In genomic region chrV:2638545-2638944, ce11 we compare ENCODE assay signal across 5 worm cellular contexts.
TF ChIP-seq lines count a peak whose summit lies in the region.

W02H5.19 (plus strand) TSS chrV:2638890.

TF ChIP-seq in whole organism, L1 larva, 84 proteins besides CTCF, POLR2A, EP300 and RAD21 (continues in another document):
- TF ChIP-seq lin-39 (tag; optimal IDR thresholded peaks at IDR 0.05; lab: Kevin White, UChicago) (peak; percentile 70), vab-15 (tag; optimal IDR thresholded peaks at IDR 0.05; lab: Kevin White, UChicago) (peak; percentile 82), tlp-1 (tag; optimal IDR thresholded peaks at IDR 0.05; lab: Kevin White, UChicago) (no peak), nhr-76 (tag; optimal IDR thresholded peaks at IDR 0.05; lab: Kevin White, UChicago) (no peak), pag-3 (tag; optimal IDR thresholded peaks at IDR 0.05; lab: Kevin White, UChicago; ENCODE audit: borderline replicate concordance, insufficient read depth) (no peak), mep-1 (tag; optimal IDR thresholded peaks at IDR 0.05; lab: Kevin White, UChicago) (peak; percentile 74), lin-13 (GFP tag; optimal IDR thresholded peaks at IDR 0.05; lab: Kevin White, UChicago) (peak; percentile 67), mef-2 (tag; optimal IDR thresholded peaks at IDR 0.05; lab: Kevin White, UChicago) (no peak), nhr-237 (tag; optimal IDR thresholded peaks at IDR 0.05; lab: Kevin White, UChicago) (no peak), elt-2 (tag; optimal IDR thresholded peaks at IDR 0.05; lab: Kevin White, UChicago) (peak; percentile 84), xbp-1 (tag; optimal IDR thresholded peaks at IDR 0.05; lab: Kevin White, UChicago) (peak; percentile 94), zag-1 (tag; optimal IDR thresholded peaks at IDR 0.05; lab: Kevin White, UChicago) (no peak), pax-3 (tag; optimal IDR thresholded peaks at IDR 0.05; lab: Kevin White, UChicago) (peak; percentile 95), nhr-90 (tag; optimal IDR thresholded peaks at IDR 0.05; lab: Kevin White, UChicago; ENCODE audit: poor library complexity) (peak; percentile 97), ceh-8 (GFP tag; optimal IDR thresholded peaks at IDR 0.05; lab: Kevin White, UChicago) (peak; percentile 90), nhr-11 (tag; optimal IDR thresholded peaks at IDR 0.05; lab: Kevin White, UChicago) (peak; percentile 43), Y116A8C.19 (tag; optimal IDR thresholded peaks at IDR 0.05; lab: Kevin White, UChicago; ENCODE audit: borderline replicate concordance) (peak; percentile 87), C04F5.9 (tag; optimal IDR thresholded peaks at IDR 0.05; lab: Kevin White, UChicago) (peak; percentile 90)

TF ChIP-seq in whole organism, L3 larva, 47 proteins besides CTCF, POLR2A, EP300 and RAD21 (continues in another document):
- TF ChIP-seq mdl-1 (tag; optimal IDR thresholded peaks at IDR 0.05; lab: Kevin White, UChicago) = no peak
- no peak for TF ChIP-seq mml-1 (tag; optimal IDR thresholded peaks at IDR 0.05; lab: Kevin White, UChicago)
- TF ChIP-seq ZK546.5 (tag; optimal IDR thresholded peaks at IDR 0.05; lab: Kevin White, UChicago) = no peak
- TF ChIP-seq lsy-12 (tag; optimal IDR thresholded peaks at IDR 0.05; lab: Kevin White, UChicago) = peak; percentile 72
- TF ChIP-seq ama-1 (optimal IDR thresholded peaks at IDR 0.05; lab: Kevin White, UChicago) = no peak
- TF ChIP-seq fkh-10 (GFP tag; optimal IDR thresholded peaks at IDR 0.05; lab: Kevin White, UChicago) = no peak
- TF ChIP-seq nhr-76 (tag; optimal IDR thresholded peaks at IDR 0.05; lab: Kevin White, UChicago) = no peak
- TF ChIP-seq lin-15B (tag; optimal IDR thresholded peaks at IDR 0.05; lab: Kevin White, UChicago) = peak; percentile 72
- no peak for TF ChIP-seq aly-2 (tag; optimal IDR thresholded peaks at IDR 0.05; lab: Kevin White, UChicago)
- TF ChIP-seq nhr-11 (tag; optimal IDR thresholded peaks at IDR 0.05; lab: Kevin White, UChicago) = no peak
- peak; percentile 57 for TF ChIP-seq lin-39 (tag; optimal IDR thresholded peaks at IDR 0.05; lab: Kevin White, UChicago)
- TF ChIP-seq ceh-9 (tag; optimal IDR thresholded peaks at IDR 0.05; lab: Kevin White, UChicago) = no peak
- TF ChIP-seq nhr-23 (tag; optimal IDR thresholded peaks at IDR 0.05; lab: Kevin White, UChicago) = peak; percentile 74
- no peak for TF ChIP-seq elt-3 (tag; optimal IDR thresholded peaks at IDR 0.05; lab: Kevin White, UChicago)
- TF ChIP-seq jun-1 (tag; optimal IDR thresholded peaks at IDR 0.05; lab: Kevin White, UChicago) = no peak
- no peak for TF ChIP-seq ztf-11 (tag; optimal IDR thresholded peaks at IDR 0.05; lab: Kevin White, UChicago)
- peak; percentile 69 for TF ChIP-seq pha-4 (tag; optimal IDR thresholded peaks at IDR 0.05; lab: Kevin White, UChicago)
- no peak for TF ChIP-seq eor-1 (tag; optimal IDR thresholded peaks at IDR 0.05; lab: Kevin White, UChicago)
- peak; percentile 77 for TF ChIP-seq nfya-1 (tag; optimal IDR thresholded peaks at IDR 0.05; lab: Kevin White, UChicago; ENCODE audit: insufficient read depth)
- no peak for TF ChIP-seq tbx-2 (tag; optimal IDR thresholded peaks at IDR 0.05; lab: Kevin White, UChicago)

TF ChIP-seq in whole organism, early embryonic, 17 proteins besides CTCF, POLR2A, EP300 and RAD21:
- TF ChIP-seq flt-1 (GFP tag; IDR thresholded peaks at IDR 0.05; lab: Robert Waterston, UW) (peak; percentile 30; the same call in 1 of the 2 replicates), tra-4 (tag; optimal IDR thresholded peaks at IDR 0.05; lab: Kevin White, UChicago) (no peak), scrt-1 (GFP tag; IDR thresholded peaks at IDR 0.05; lab: Robert Waterston, UW) (0 out of 2 replicates have a peak, but pooled peaks have one; percentile 40), tbx-11 (GFP tag; IDR thresholded peaks at IDR 0.05; lab: Robert Waterston, UW) (peak; percentile 73), hmg-4 (GFP tag; optimal IDR thresholded peaks at IDR 0.05; lab: Kevin White, UChicago) (peak; percentile 38), tbx-37 (GFP tag; conservative IDR thresholded peaks at IDR 0.05; lab: Robert Waterston, UW) (peak; percentile 85), pes-1 (GFP tag; IDR thresholded peaks at IDR 0.05; lab: Robert Waterston, UW) (peak; percentile 65), F13C5.2 (tag; optimal IDR thresholded peaks at IDR 0.05; lab: Kevin White, UChicago) (no peak), ets-7 (tag; optimal IDR thresholded peaks at IDR 0.05; lab: Kevin White, UChicago) (no peak)
TF ChIP-seq in whole organism, early embryonic: peak in this region for 6.

TF ChIP-seq in whole organism, midembryonic, 9 proteins besides CTCF, POLR2A, EP300 and RAD21:
- TF ChIP-seq cog-1 (tag; optimal IDR thresholded peaks at IDR 0.05; lab: Kevin White, UChicago) = peak; percentile 34
- peak; percentile 68; the same call in 1 of the 2 replicates for TF ChIP-seq flt-1 (GFP tag; IDR thresholded peaks at IDR 0.05; lab: Robert Waterston, UW)
- no peak for TF ChIP-seq klf-2 (GFP tag; conservative IDR thresholded peaks at IDR 0.05; lab: Robert Waterston, UW)
- TF ChIP-seq ztf-29 (GFP tag; IDR thresholded peaks at IDR 0.05; lab: Robert Waterston, UW) = peak; percentile 41; the same call in 1 of the 2 replicates
- peak; percentile 70; the same call in 1 of the 2 replicates for TF ChIP-seq ztf-23 (GFP tag; IDR thresholded peaks at IDR 0.05; lab: Robert Waterston, UW)
- 0 out of 2 replicates have a peak, but pooled peaks have one; percentile 33 for TF ChIP-seq T22C8.4 (GFP tag; IDR thresholded peaks at IDR 0.05; lab: Robert Waterston, UW)
- TF ChIP-seq ref-1 (GFP tag; conservative IDR thresholded peaks at IDR 0.05; lab: Robert Waterston, UW) = no peak

TF ChIP-seq in whole organism, young adult, 124 proteins besides CTCF, POLR2A, EP300 and RAD21 (continues in another document):
- TF ChIP-seq cebp-2 (GFP tag; IDR thresholded peaks at IDR 0.05; lab: Robert Waterston, UW) = 0 out of 2 replicates have a peak, but pooled peaks have one; percentile 19
- TF ChIP-seq tbp1 (GFP tag; optimal IDR thresholded peaks at IDR 0.05; lab: Kevin White, UChicago) = peak; percentile 38
- peak; percentile 29 for TF ChIP-seq xnd-1 (tag; optimal IDR thresholded peaks at IDR 0.05; lab: Kevin White, UChicago)
- TF ChIP-seq ztf-28 (GFP tag; IDR thresholded peaks at IDR 0.05; lab: Robert Waterston, UW) = 0 out of 2 replicates have a peak, but pooled peaks have one; percentile 57
- peak; percentile 21 to 36 for TF ChIP-seq rec-8 (tag; optimal IDR thresholded peaks at IDR 0.05; lab: Kevin White, UChicago)
- 0 out of 2 replicates have a peak, but pooled peaks have one; percentile 23 for TF ChIP-seq rcor-1 (GFP tag; IDR thresholded peaks at IDR 0.05; lab: Robert Waterston, UW)
- no peak for TF ChIP-seq Y56A3A.18 (GFP tag; IDR thresholded peaks at IDR 0.05; lab: Robert Waterston, UW)
- no peak for TF ChIP-seq Y53F4B.3 (GFP tag; IDR thresholded peaks at IDR 0.05; lab: Robert Waterston, UW)
- no peak for TF ChIP-seq ztf-18 (tag; optimal IDR thresholded peaks at IDR 0.05; lab: Kevin White, UChicago)
- no peak for TF ChIP-seq cebp-1 (GFP tag; IDR thresholded peaks at IDR 0.05; lab: Robert Waterston, UW)
- peak; percentile 37 for TF ChIP-seq cebp-1 (tag; optimal IDR thresholded peaks at IDR 0.05; lab: Kevin White, UChicago)
- no peak for TF ChIP-seq B0261.1 (tag; optimal IDR thresholded peaks at IDR 0.05; lab: Kevin White, UChicago)
- no peak for TF ChIP-seq ztf-25 (GFP tag; IDR thresholded peaks at IDR 0.05; lab: Robert Waterston, UW)
- TF ChIP-seq ceh-79 (tag; optimal IDR thresholded peaks at IDR 0.05; lab: Kevin White, UChicago) = no peak
- no peak for TF ChIP-seq C06A6.2 (GFP tag; conservative IDR thresholded peaks at IDR 0.05; lab: Robert Waterston, UW)
- TF ChIP-seq B0035.1 (tag; optimal IDR thresholded peaks at IDR 0.05; lab: Kevin White, UChicago) = no peak
- TF ChIP-seq F10E7.11 (tag; optimal IDR thresholded peaks at IDR 0.05; lab: Kevin White, UChicago) = no peak
- no peak for TF ChIP-seq tbx-9 (tag; optimal IDR thresholded peaks at IDR 0.05; lab: Kevin White, UChicago; ENCODE audit: borderline replicate concordance)
- no peak for TF ChIP-seq ztf-3 (GFP tag; optimal IDR thresholded peaks at IDR 0.05; lab: Kevin White, UChicago)
- no peak for TF ChIP-seq T07F8.4 (tag; optimal IDR thresholded peaks at IDR 0.05; lab: Kevin White, UChicago)
- TF ChIP-seq pha-4 (tag; optimal IDR thresholded peaks at IDR 0.05; lab: Kevin White, UChicago) = no peak
- TF ChIP-seq egl-44 (GFP tag; IDR thresholded peaks at IDR 0.05; lab: Robert Waterston, UW) = no peak
- peak; percentile 80 for TF ChIP-seq dox-1 (GFP tag; IDR thresholded peaks at IDR 0.05; lab: Robert Waterston, UW)
- no peak for TF ChIP-seq aptf-2 (GFP tag; conservative IDR thresholded peaks at IDR 0.05; lab: Robert Waterston, UW)
- no peak for TF ChIP-seq mes-4 (tag; optimal IDR thresholded peaks at IDR 0.05; lab: Kevin White, UChicago)
- TF ChIP-seq nhr-179 (tag; optimal IDR thresholded peaks at IDR 0.05; lab: Kevin White, UChicago) = no peak
- no peak for TF ChIP-seq fkh-3 (tag; optimal IDR thresholded peaks at IDR 0.05; lab: Kevin White, UChicago)
- peak in 1 of 2 experiments; percentile 55 for TF ChIP-seq let-607 (tag; optimal IDR thresholded peaks at IDR 0.05; lab: Kevin White, UChicago)
- TF ChIP-seq ets-4 (GFP tag; optimal IDR thresholded peaks at IDR 0.05; lab: Kevin White, UChicago) = no peak
- TF ChIP-seq rpc-1 (optimal IDR thresholded peaks at IDR 0.05; lab: Kevin White, UChicago) = no peak
- TF ChIP-seq rpc-1 (tag; optimal IDR thresholded peaks at IDR 0.05; lab: Kevin White, UChicago) = no peak
- TF ChIP-seq F49E8.2 (tag; optimal IDR thresholded peaks at IDR 0.05; lab: Kevin White, UChicago; ENCODE audit: insufficient read depth) = no peak
- TF ChIP-seq T26A5.8 (tag; optimal IDR thresholded peaks at IDR 0.05; lab: Kevin White, UChicago) = no peak
- TF ChIP-seq K11D2.4 (GFP tag; IDR thresholded peaks at IDR 0.05; lab: Robert Waterston, UW) = 0 out of 2 replicates have a peak, but pooled peaks have one; percentile 22
- TF ChIP-seq F33H1.4 (GFP tag; IDR thresholded peaks at IDR 0.05; lab: Robert Waterston, UW) = peak; percentile 48; the same call in 1 of the 2 replicates
- peak; percentile 32; the same call in 1 of the 2 replicates for TF ChIP-seq ceh-100 (GFP tag; IDR thresholded peaks at IDR 0.05; lab: Robert Waterston, UW)
- no peak for TF ChIP-seq F37B4.10 (GFP tag; IDR thresholded peaks at IDR 0.05; lab: Robert Waterston, UW)
- TF ChIP-seq tlf-1 (GFP tag; optimal IDR thresholded peaks at IDR 0.05; lab: Kevin White, UChicago) = no peak
- 0 out of 2 replicates have a peak, but pooled peaks have one; percentile 47 for TF ChIP-seq nfyb-1 (GFP tag; IDR thresholded peaks at IDR 0.05; lab: Robert Waterston, UW)
- TF ChIP-seq madf-8 (GFP tag; conservative IDR thresholded peaks at IDR 0.05; lab: Robert Waterston, UW) = peak; percentile 62
- TF ChIP-seq unc-130 (GFP tag; optimal IDR thresholded peaks at IDR 0.05; lab: Kevin White, UChicago) = peak; percentile 75
- TF ChIP-seq ceh-27 (GFP tag; optimal IDR thresholded peaks at IDR 0.05; lab: Kevin White, UChicago) = peak; percentile 85

Comparison
In these comparisons a context has a peak if more than half of its experiments do, and no peak if none do; other contexts are left out.
1. Of the 8 proteins assayed by ChIP-seq in both whole organism, young adult and whole organism, L1 larva: peak only in whole organism, young adult: none; only in whole organism, L1 larva: nhr-90; in both: dpl-1, efl-1, lin-35 and unc-130; in neither: 2; mixed calls (peak in some experiments, not most) for 1.